Fruit fly (Drosophila melanogaster): ENCODE results near the gene nAChRbeta1.

Gene nAChRbeta1

DNA sequence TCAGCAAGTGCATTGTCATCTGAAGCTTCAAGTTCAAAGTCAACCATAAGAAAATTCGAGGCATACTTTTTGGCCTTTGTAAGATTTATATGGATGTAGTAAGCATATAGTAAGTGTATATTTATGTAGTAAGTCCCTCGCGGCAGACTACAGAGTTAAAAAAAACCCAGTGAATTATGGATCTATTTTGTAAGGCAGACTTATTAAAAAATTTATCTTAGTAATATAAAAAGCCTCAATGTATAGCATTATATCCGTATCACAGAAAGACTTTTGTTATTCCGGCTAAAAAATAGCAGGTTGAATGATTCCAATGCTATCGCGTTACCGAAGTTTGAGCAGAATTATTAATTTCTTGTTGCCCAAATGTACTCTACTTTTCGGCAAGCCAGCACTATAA, 55.5 kb downstream of the nAChRbeta1 start:
- TF ChIP-seq Hnf4 (GFP tag; optimal IDR thresholded peaks at IDR 0.05) (no peak), N (GFP tag; optimal IDR thresholded peaks at IDR 0.05) (peak; percentile 27), Myc (optimal IDR thresholded peaks at IDR 0.05) (peak; percentile 50), Dif (GFP tag; optimal IDR thresholded peaks at IDR 0.05; ENCODE audit: partially characterized antibody) (no peak), usp (GFP tag; optimal IDR thresholded peaks at IDR 0.05) (no peak)

All from whole organism, wandering third instar larva.